Fruit fly (Drosophila melanogaster) whole organism, embryonic: ENCODE measurements around the gene CG6839.

Experiments
- Adf1 ChIP-seq: fragments of 200-800 bp; sonication (Bioruptor generic); IDR thresholded peaks from 2 replicates; pipeline ENCODE4 v1.3.6; 2022; ENCODE audit warnings: missing biosample characterization, missing genetic modification characterization
- CG10209 ChIP-seq: fragments of 200-800 bp; sonication (Bioruptor generic); optimal IDR thresholded peaks from 3 replicates; lab custom pipeline; 2017; ENCODE audit warnings: missing biosample characterization, mild to moderate bottlenecking, missing genetic modification characterization, missing genetic modification reagents
- CG10366 ChIP-seq: fragments of 200-800 bp; sonication (Bioruptor generic); IDR thresholded peaks from 2 replicates; pipeline ENCODE4 v1.3.6; 2022; ENCODE audit warnings: missing biosample characterization, missing genetic modification characterization
- CG10979 ChIP-seq: fragments of 200-800 bp; sonication (Bioruptor generic); optimal IDR thresholded peaks from 2 replicates; lab custom pipeline; 2018; ENCODE audit warnings: missing biosample characterization, mild to moderate bottlenecking, missing genetic modification characterization, moderate library complexity
- CG11560 ChIP-seq: fragments of 200-800 bp; sonication (Bioruptor generic); IDR thresholded peaks from 3 replicates; pipeline ENCODE4 v1.3.6; 2022; ENCODE audit warnings: missing biosample characterization, missing genetic modification characterization
- CG12071 ChIP-seq: fragments of 200-800 bp; sonication (Bioruptor generic); optimal IDR thresholded peaks from 3 replicates; lab custom pipeline; 2018; ENCODE audit warnings: missing biosample characterization, mild to moderate bottlenecking, missing genetic modification characterization
- CG12942 ChIP-seq: fragments of 200-800 bp; sonication (Bioruptor generic); optimal IDR thresholded peaks from 3 replicates; lab custom pipeline; 2016; ENCODE audit warnings: missing biosample characterization, missing genetic modification characterization
- CG13287 ChIP-seq: fragments of 200-800 bp; sonication (Bioruptor generic); IDR thresholded peaks from 2 replicates; pipeline ENCODE4 v1.3.6; 2022; ENCODE audit warnings: missing biosample characterization, missing genetic modification characterization; ENCODE audit not compliant: partially characterized antibody
- CG15696 ChIP-seq: fragments of 200-800 bp; sonication (Bioruptor generic); optimal IDR thresholded peaks from 2 replicates; lab custom pipeline; 2019; ENCODE audit warnings: missing biosample characterization, mild to moderate bottlenecking, missing genetic modification characterization, moderate library complexity
- CG17186 ChIP-seq: fragments of 200-800 bp; sonication (Bioruptor generic); optimal IDR thresholded peaks from 3 replicates; lab custom pipeline; 2017; ENCODE audit warnings: missing biosample characterization, missing genetic modification reagents, missing genetic modification characterization
- CG17328 ChIP-seq: fragments of 200-800 bp; sonication (Bioruptor generic); IDR thresholded peaks from 2 replicates; pipeline ENCODE4 v1.3.6; 2022; ENCODE audit warnings: missing biosample characterization, missing genetic modification characterization
- CG17361 ChIP-seq: fragments of 200-800 bp; sonication (Bioruptor generic); IDR thresholded peaks from 3 replicates; pipeline ENCODE4 v1.3.6; 2022; ENCODE audit warnings: missing biosample characterization, missing genetic modification characterization
- CG18262 ChIP-seq: fragments of 200-800 bp; optimal IDR thresholded peaks from 3 replicates; lab custom pipeline; 2019; ENCODE audit warnings: missing biosample characterization, mild to moderate bottlenecking, missing genetic modification characterization, moderate library complexity
- CG34376 ChIP-seq: fragments of 200-800 bp; sonication (Bioruptor generic); optimal IDR thresholded peaks from 2 replicates; lab custom pipeline; 2018; ENCODE audit warnings: missing biosample characterization, mild to moderate bottlenecking, missing genetic modification characterization
- CG3838 ChIP-seq: fragments of 200-800 bp; sonication (Bioruptor generic); optimal IDR thresholded peaks from 3 replicates; lab custom pipeline; 2016; ENCODE audit warnings: missing biosample characterization, missing genetic modification characterization
- CG4404 ChIP-seq: fragments of 200-800 bp; sonication (Bioruptor generic); IDR thresholded peaks from 2 replicates; pipeline ENCODE4 v1.3.6; 2022; ENCODE audit warnings: missing biosample characterization, missing genetic modification characterization
- CG6689 ChIP-seq: fragments of 200-800 bp; sonication (Bioruptor generic); IDR thresholded peaks from 2 replicates; pipeline ENCODE4 v1.3.6; 2022; ENCODE audit warnings: missing biosample characterization, missing genetic modification characterization
- CG6765 ChIP-seq: fragments of 200-800 bp; sonication (Bioruptor generic); optimal IDR thresholded peaks from 3 replicates; lab custom pipeline; 2017; ENCODE audit warnings: missing biosample characterization, mild to moderate bottlenecking, missing genetic modification characterization
- CG8765 ChIP-seq: fragments of 200-800 bp; sonication (Bioruptor generic); IDR thresholded peaks from 2 replicates; pipeline ENCODE4 v1.3.6; 2022; ENCODE audit warnings: missing biosample characterization, missing genetic modification characterization
- CG9437 ChIP-seq: fragments of 200-800 bp; sonication (Bioruptor generic); optimal IDR thresholded peaks from 2 replicates; lab custom pipeline; 2018; ENCODE audit warnings: missing biosample characterization, mild to moderate bottlenecking, missing genetic modification characterization
- CG9932 ChIP-seq: fragments of 200-800 bp; sonication (Bioruptor generic); IDR thresholded peaks from 2 replicates; pipeline ENCODE4 v1.3.6; 2022; ENCODE audit warnings: missing biosample characterization, missing genetic modification characterization
- Chrac-16 ChIP-seq: fragments of 200-800 bp; sonication (Bioruptor generic); optimal IDR thresholded peaks from 3 replicates; lab custom pipeline; 2016; ENCODE audit warnings: missing biosample characterization, missing genetic modification characterization
- Dbx ChIP-seq: fragments of 200-800 bp; sonication (Bioruptor generic); IDR thresholded peaks from 3 replicates; pipeline ENCODE4 v1.3.6; 2022; ENCODE audit warnings: missing biosample characterization, missing genetic modification characterization
- Doc2 ChIP-seq: fragments of 200-800 bp; sonication (Bioruptor generic); IDR thresholded peaks from 2 replicates; pipeline ENCODE4 v1.3.6; 2022; ENCODE audit warnings: missing biosample characterization, missing genetic modification characterization
- E2f2 ChIP-seq: fragments of 200-800 bp; sonication (Bioruptor generic); IDR thresholded peaks from 2 replicates; pipeline ENCODE4 v1.3.6; 2022; ENCODE audit warnings: missing biosample characterization, missing genetic modification characterization
- Gsc ChIP-seq: fragments of 200-800 bp; sonication (Bioruptor generic); IDR thresholded peaks from 2 replicates; pipeline ENCODE4 v1.3.6; 2022; ENCODE audit warnings: missing biosample characterization, missing genetic modification characterization
- HmgD ChIP-seq: fragments of 200-800 bp; sonication (Bioruptor generic); optimal IDR thresholded peaks from 3 replicates; lab custom pipeline; 2016; ENCODE audit warnings: missing biosample characterization, missing genetic modification characterization
- Meics ChIP-seq: fragments of 200-800 bp; sonication (Bioruptor generic); optimal IDR thresholded peaks from 2 replicates; lab custom pipeline; 2017; ENCODE audit warnings: missing biosample characterization, mild to moderate bottlenecking, missing genetic modification characterization
- Optix ChIP-seq: fragments of 200-800 bp; sonication (Bioruptor generic); IDR thresholded peaks from 3 replicates; pipeline ENCODE4 v1.3.6; 2022; ENCODE audit warnings: missing biosample characterization, missing genetic modification characterization
- Rfx ChIP-seq: fragments of 200-800 bp; sonication (Bioruptor generic); IDR thresholded peaks from 2 replicates; pipeline ENCODE4 v1.3.6; 2022; ENCODE audit warnings: missing biosample characterization, missing genetic modification characterization
- Side ChIP-seq: fragments of 200-800 bp; sonication (Bioruptor generic); optimal IDR thresholded peaks from 2 replicates; lab custom pipeline; 2016; ENCODE audit warnings: missing biosample characterization, missing genetic modification characterization
- TFAM ChIP-seq: fragments of 200-800 bp; sonication (Bioruptor generic); optimal IDR thresholded peaks from 2 replicates; lab custom pipeline; 2017; ENCODE audit warnings: missing biosample characterization, missing genetic modification characterization, inconsistent platforms
- Xrp1 ChIP-seq: fragments of 200-800 bp; sonication (Bioruptor generic); IDR thresholded peaks from 2 replicates; pipeline ENCODE4 v1.3.6; 2022; ENCODE audit warnings: missing biosample characterization, missing genetic modification characterization
- abd-A ChIP-seq: fragments of 200-800 bp; sonication (Bioruptor generic); optimal IDR thresholded peaks from 3 replicates; lab custom pipeline; 2019; ENCODE audit warnings: missing biosample characterization, mild to moderate bottlenecking, missing genetic modification characterization, moderate library complexity
- ara ChIP-seq: fragments of 200-800 bp; sonication (Bioruptor generic); IDR thresholded peaks from 2 replicates; pipeline ENCODE4 v1.3.6; 2022; ENCODE audit warnings: missing biosample characterization, missing genetic modification characterization
- bigmax ChIP-seq: fragments of 200-800 bp; sonication (Bioruptor generic); optimal IDR thresholded peaks from 2 replicates; lab custom pipeline; 2018; ENCODE audit warnings: missing biosample characterization, mild to moderate bottlenecking, missing genetic modification characterization
- crc ChIP-seq: fragments of 200-800 bp; sonication (Bioruptor generic); optimal IDR thresholded peaks from 2 replicates; lab custom pipeline; 2016; ENCODE audit warnings: missing biosample characterization, missing genetic modification characterization
- dmrt99B ChIP-seq: fragments of 200-800 bp; sonication (Bioruptor generic); optimal IDR thresholded peaks from 2 replicates; lab custom pipeline; 2018; ENCODE audit warnings: missing biosample characterization, mild to moderate bottlenecking, missing genetic modification characterization, moderate library complexity
- esg ChIP-seq: fragments of 200-800 bp; sonication (Bioruptor generic); conservative IDR thresholded peaks from 2 replicates; pipeline ENCODE4 v1.3.6; 2022; ENCODE audit warnings: missing biosample characterization, missing genetic modification characterization
- eyg ChIP-seq: fragments of 200-800 bp; sonication (Bioruptor generic); optimal IDR thresholded peaks from 3 replicates; lab custom pipeline; 2016; ENCODE audit warnings: missing biosample characterization, missing genetic modification characterization
- gsb ChIP-seq: fragments of 200-800 bp; sonication (Bioruptor generic); IDR thresholded peaks from 2 replicates; pipeline ENCODE4 v1.3.6; 2022; ENCODE audit warnings: missing biosample characterization, missing genetic modification characterization
- gsb-n ChIP-seq: fragments of 200-800 bp; sonication (Bioruptor generic); optimal IDR thresholded peaks from 3 replicates; lab custom pipeline; 2018; ENCODE audit warnings: missing biosample characterization, mild to moderate bottlenecking, missing genetic modification characterization
- jumu ChIP-seq: fragments of 200-800 bp; sonication (Bioruptor generic); optimal IDR thresholded peaks from 3 replicates; lab custom pipeline; 2016; ENCODE audit warnings: missing biosample characterization, missing genetic modification characterization
- pb ChIP-seq: fragments of 200-800 bp; sonication (Bioruptor generic); optimal IDR thresholded peaks from 3 replicates; lab custom pipeline; 2016; ENCODE audit warnings: missing biosample characterization, missing genetic modification characterization
- pnt ChIP-seq: fragments of 200-800 bp; sonication (Bioruptor generic); optimal IDR thresholded peaks from 3 replicates; lab custom pipeline; 2016; ENCODE audit warnings: missing biosample characterization, missing genetic modification characterization
- ro ChIP-seq: fragments of 200-800 bp; sonication (Bioruptor generic); IDR thresholded peaks from 2 replicates; pipeline ENCODE4 v1.3.6; 2022; ENCODE audit warnings: missing biosample characterization, missing genetic modification characterization
- scrt ChIP-seq: fragments of 200-800 bp; sonication (Bioruptor generic); optimal IDR thresholded peaks from 2 replicates; lab custom pipeline; 2018; ENCODE audit warnings: missing biosample characterization, mild to moderate bottlenecking, missing genetic modification characterization, moderate library complexity
- sd ChIP-seq: fragments of 200-800 bp; sonication (Bioruptor generic); optimal IDR thresholded peaks from 3 replicates; lab custom pipeline; 2018; ENCODE audit warnings: missing biosample characterization, mild to moderate bottlenecking, missing genetic modification characterization, moderate library complexity
- sim ChIP-seq: fragments of 200-800 bp; sonication (Bioruptor generic); IDR thresholded peaks from 2 replicates; pipeline ENCODE4 v1.3.6; 2022; ENCODE audit warnings: missing biosample characterization, missing genetic modification characterization
- yki ChIP-seq: fragments of >200 bp; optimal IDR thresholded peaks from 3 replicates; lab custom pipeline; 2018

The CG6839 gene

DNA sequence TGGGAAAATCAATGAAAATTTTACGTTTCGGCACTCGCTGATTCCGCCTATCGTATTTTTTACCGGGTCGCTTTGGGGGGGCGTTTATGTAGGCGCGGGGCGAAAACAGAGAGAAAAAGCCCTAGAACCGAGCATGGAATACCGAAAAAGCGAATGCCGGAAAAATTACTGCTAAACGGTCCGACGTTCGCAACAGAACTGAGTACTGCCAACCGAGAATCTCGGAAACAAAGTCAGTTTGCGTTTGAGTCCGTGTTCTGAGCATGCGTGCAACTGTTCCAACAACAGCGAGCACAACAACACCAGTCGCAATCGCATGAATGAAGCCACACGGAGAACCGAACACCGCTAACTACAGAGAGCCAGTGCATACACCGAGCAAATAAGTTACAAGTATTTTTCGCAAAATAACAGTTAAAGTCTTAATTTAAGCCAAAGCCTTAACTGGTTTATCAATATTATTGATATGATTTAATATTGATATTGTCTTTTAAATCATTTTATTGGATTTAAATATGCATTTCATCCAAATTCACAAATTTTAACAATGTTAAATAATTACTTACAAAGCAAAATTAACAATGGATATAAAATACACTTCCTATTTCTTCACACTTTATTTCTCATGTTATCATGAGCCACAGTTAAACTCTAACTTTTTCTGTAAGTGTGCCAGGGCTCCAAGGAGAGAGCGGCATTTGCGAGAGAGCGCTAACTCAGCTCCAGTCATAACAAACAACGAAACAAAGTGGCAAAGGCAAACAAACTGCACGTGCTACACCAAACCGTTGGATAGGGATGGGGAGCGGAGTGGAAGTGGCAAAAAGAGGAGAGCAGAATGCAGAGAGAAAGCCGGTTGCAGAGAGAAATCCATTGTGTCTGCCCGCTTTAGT is 26.9 kb upstream of the CG6839 start, which contains the start of gene CG3961 (continued):
- TF ChIP-seq Doc2 (GFP tag; lab: Robert Waterston, UW) (no peak), abd-A (tag; lab: Kevin White, UChicago) (peak; percentile 13), CG10209 (GFP tag; lab: Kevin White, UChicago) (peak; percentile 98), bigmax (GFP tag; lab: Kevin White, UChicago) (no peak), HmgD (GFP tag; lab: Kevin White, UChicago) (peak; percentile 3), CG10979 (tag; lab: Kevin White, UChicago) (peak; percentile 99), pb (GFP tag; lab: Kevin White, UChicago) (peak; percentile 55), CG6689 (GFP tag; lab: Robert Waterston, UW) (peak; percentile 97), pnt (GFP tag; lab: Kevin White, UChicago) (peak; percentile 83), CG13287 (GFP tag; lab: Robert Waterston, UW) (no peak; the same call in 1 of the 2 replicates), CG10366 (GFP tag; lab: Robert Waterston, UW) (peak; percentile 88), CG8765 (peak; percentile 45; the same call in 1 of the 2 replicates), CG15696 (tag; lab: Kevin White, UChicago) (peak; percentile 94), CG3838 (GFP tag; lab: Kevin White, UChicago) (peak; percentile 93), CG6765 (GFP tag; lab: Kevin White, UChicago) (peak; percentile 92), eyg (GFP tag; lab: Kevin White, UChicago) (peak; percentile 46), scrt (peak; percentile 91), CG9437 (GFP tag; lab: Kevin White, UChicago) (peak; percentile 97), CG12942 (GFP tag; lab: Kevin White, UChicago) (peak; percentile 97), yki (lab: Kevin White, UChicago) (peak; percentile 49), jumu (GFP tag; lab: Kevin White, UChicago) (peak; percentile 75), CG17361 (GFP tag; lab: Robert Waterston, UW) (peak; percentile 100), CG17328 (GFP tag; lab: Robert Waterston, UW) (peak; percentile 92), Optix (GFP tag; lab: Robert Waterston, UW) (no peak), Adf1 (GFP tag; lab: Robert Waterston, UW) (peak; percentile 40), ara (GFP tag; lab: Robert Waterston, UW) (peak; percentile 91; the same call in 1 of the 2 replicates), esg (peak; percentile 94), CG17186 (GFP tag; lab: Kevin White, UChicago) (peak; percentile 91), CG18262 (tag; lab: Kevin White, UChicago) (peak; percentile 100), Meics (GFP tag; lab: Kevin White, UChicago) (peak; percentile 95), Gsc (GFP tag; lab: Robert Waterston, UW) (no peak), sd (tag; lab: Kevin White, UChicago) (peak; percentile 90), TFAM (peak; percentile 88), CG9932 (GFP tag; lab: Robert Waterston, UW) (peak; percentile 72), Dbx (GFP tag; lab: Robert Waterston, UW) (peak; percentile 80), ro (GFP tag; lab: Robert Waterston, UW) (peak; percentile 91), Side (peak; percentile 40), Xrp1 (peak; percentile 97), CG34376 (peak; percentile 84), Chrac-16 (GFP tag; lab: Kevin White, UChicago) (peak; percentile 96), crc (GFP tag; lab: Kevin White, UChicago) (peak; percentile 62), CG11560 (tag; lab: Robert Waterston, UW) (peak; percentile 84; the same call in 2 of the 3 replicates), sim (GFP tag; lab: Robert Waterston, UW) (peak; percentile 80; the same call in 1 of the 2 replicates), Rfx (GFP tag; lab: Robert Waterston, UW) (peak; percentile 82; the same call in 1 of the 2 replicates), E2f2 (GFP tag; lab: Robert Waterston, UW) (peak; percentile 79), gsb (GFP tag; lab: Robert Waterston, UW) (peak; percentile 64), CG4404 (GFP tag; lab: Robert Waterston, UW) (peak; percentile 89), gsb-n (tag; lab: Kevin White, UChicago) (peak; percentile 98), CG12071 (peak; percentile 72), dmrt99B (tag; lab: Kevin White, UChicago) (peak; percentile 99)
